Fruit fly (Drosophila melanogaster): Measurements from ENCODE around the gene CG14130.

Gene CG14130

dm6 chr3L:11785291-11785690 is 30.0 kb upstream of the CG14130 start (continued):
- TF ChIP-seq CG3726 (GFP tag; IDR thresholded peaks at IDR 0.05) (no peak), CG32767 (GFP tag; IDR thresholded peaks at IDR 0.05) (peak; percentile 47; the same call in 1 of the 2 replicates), CG18011 (GFP tag; optimal IDR thresholded peaks at IDR 0.05) (no peak), Lhr (GFP tag; optimal IDR thresholded peaks at IDR 0.05) (no peak), CG7928 (GFP tag; optimal IDR thresholded peaks at IDR 0.05) (peak; percentile 17), CG14441 (GFP tag; IDR thresholded peaks at IDR 0.05) (peak; percentile 65), CG3847 (GFP tag; IDR thresholded peaks at IDR 0.05) (peak; percentile 46; the same call in 1 of the 2 replicates), Neu2 (GFP tag; optimal IDR thresholded peaks at IDR 0.05; ENCODE audit: borderline replicate concordance) (no peak), otp (GFP tag; IDR thresholded peaks at IDR 0.05) (no peak), Med (GFP tag) (peak; percentile 71), Ravus (GFP tag; IDR thresholded peaks at IDR 0.05) (no peak; the same call in 1 of the 2 replicates), CG14014 (GFP tag; IDR thresholded peaks at IDR 0.05) (0 out of 2 replicates have a peak, but pooled peaks have one; percentile 28), CG8281 (tag; optimal IDR thresholded peaks at IDR 0.05) (no peak), lilli (GFP tag; optimal IDR thresholded peaks at IDR 0.05) (peak; percentile 57), Adf1 (GFP tag; IDR thresholded peaks at IDR 0.05) (0 out of 2 replicates have a peak, but pooled peaks have one; percentile 24), az2 (GFP tag; optimal IDR thresholded peaks at IDR 0.05) (peak; percentile 26), CoRest (tag; optimal IDR thresholded peaks at IDR 0.05) (peak; percentile 59), pan (optimal IDR thresholded peaks at IDR 0.05) (no peak), pan (GFP tag; optimal IDR thresholded peaks at IDR 0.05 in 1 of 2, IDR thresholded peaks at IDR 0.05 in 1 of 2) (peak in 1 of 2 experiments; percentile 64), z (GFP tag; IDR thresholded peaks at IDR 0.05) (no peak), Oaz (GFP tag; IDR thresholded peaks at IDR 0.05) (no peak), cwo (GFP tag; optimal IDR thresholded peaks at IDR 0.05) (peak; percentile 43), CkIIα-i1 (GFP tag; IDR thresholded peaks at IDR 0.05) (no peak), CHES-1-like (GFP tag; optimal IDR thresholded peaks at IDR 0.05) (no peak), zfh2 (GFP tag; optimal IDR thresholded peaks at IDR 0.05) (peak; percentile 15), pum (GFP tag; optimal IDR thresholded peaks at IDR 0.05) (peak; percentile 0), grau (tag; optimal IDR thresholded peaks at IDR 0.05) (peak; percentile 82), NC2α (GFP tag; optimal IDR thresholded peaks at IDR 0.05) (no peak), mam (GFP tag; optimal IDR thresholded peaks at IDR 0.05) (peak; percentile 47), lmd (GFP tag; IDR thresholded peaks at IDR 0.05) (peak; percentile 60; the same call in 1 of the 2 replicates), Gug (GFP tag; IDR thresholded peaks at IDR 0.05) (no peak), tx (GFP tag; optimal IDR thresholded peaks at IDR 0.05) (no peak), H2.0 (GFP tag; IDR thresholded peaks at IDR 0.05) (peak; percentile 20; the same call in 1 of the 2 replicates), CG10979 (tag; optimal IDR thresholded peaks at IDR 0.05) (no peak), YL-1 (GFP tag; optimal IDR thresholded peaks at IDR 0.05) (peak; percentile 17), Fer2 (tag; optimal IDR thresholded peaks at IDR 0.05) (peak; percentile 7), CG30403 (GFP tag; optimal IDR thresholded peaks at IDR 0.05) (peak; percentile 36), CG15011 (GFP tag; optimal IDR thresholded peaks at IDR 0.05) (peak; percentile 4), nmo (GFP tag; optimal IDR thresholded peaks at IDR 0.05) (peak; percentile 24), so (GFP tag; IDR thresholded peaks at IDR 0.05) (0 out of 3 replicates have a peak, but pooled peaks have one; percentile 42), Hr3 (GFP tag; optimal IDR thresholded peaks at IDR 0.05) (peak; percentile 29), CG6791 (GFP tag; IDR thresholded peaks at IDR 0.05; ENCODE audit: partially characterized antibody) (no peak), Aef1 (GFP tag; IDR thresholded peaks at IDR 0.05) (peak; percentile 39; the same call in 2 of the 3 replicates), sima (GFP tag; optimal IDR thresholded peaks at IDR 0.05) (no peak), CG10959 (GFP tag; IDR thresholded peaks at IDR 0.05) (no peak), org-1 (GFP tag; optimal IDR thresholded peaks at IDR 0.05) (no peak), CG10267 (tag; optimal IDR thresholded peaks at IDR 0.05) (no peak), CG8924 (tag; optimal IDR thresholded peaks at IDR 0.05) (no peak), CG12299 (tag; optimal IDR thresholded peaks at IDR 0.05) (no peak), tgo (GFP tag; IDR thresholded peaks at IDR 0.05) (peak; percentile 67; the same call in 2 of the 3 replicates), ssp (GFP tag; IDR thresholded peaks at IDR 0.05) (0 out of 2 replicates have a peak, but pooled peaks have one; percentile 9)

All from whole organism, embryonic.